Worm (Caenorhabditis elegans): ENCODE data around the gene F54F2.9.

- TF ChIP-seq hmg-4 (GFP tag; optimal IDR thresholded peaks at IDR 0.05) (no peak), ceh-13 (GFP tag; optimal IDR thresholded peaks at IDR 0.05) (no peak), ama-1 (optimal IDR thresholded peaks at IDR 0.05) (no peak), scrt-1 (GFP tag; IDR thresholded peaks at IDR 0.05) (no peak), F13C5.2 (tag; optimal IDR thresholded peaks at IDR 0.05) (no peak), tbx-37 (GFP tag; conservative IDR thresholded peaks at IDR 0.05) (no peak)
Measured at ce11 chrIII:8811111-8811510, 15.9 kb downstream of the F54F2.9 start.

Measured in whole organism, early embryonic.